Worm (Caenorhabditis elegans): Measurements from ENCODE around the gene tbc-17.

The tbc-17 gene

ce11 chrII:12669882-12670281, 24.3 kb upstream of the tbc-17 start:
- no peak for TF ChIP-seq alr-1 (tag; optimal IDR thresholded peaks at IDR 0.05)
- no peak for TF ChIP-seq ama-1 (optimal IDR thresholded peaks at IDR 0.05)
- TF ChIP-seq nhr-10 (tag; optimal IDR thresholded peaks at IDR 0.05) = no peak
- no peak for TF ChIP-seq aly-2 (tag; optimal IDR thresholded peaks at IDR 0.05)
- TF ChIP-seq R02D3.7 (tag; optimal IDR thresholded peaks at IDR 0.05) = no peak
- TF ChIP-seq C34F6.9 (tag; optimal IDR thresholded peaks at IDR 0.05) = no peak
- TF ChIP-seq unc-55 (GFP tag; optimal IDR thresholded peaks at IDR 0.05) = no peak
- no peak for TF ChIP-seq blmp-1 (tag; optimal IDR thresholded peaks at IDR 0.05; ENCODE audit: insufficient read depth)
- no peak for TF ChIP-seq elt-1 (tag; optimal IDR thresholded peaks at IDR 0.05)
- no peak for TF ChIP-seq lin-11 (tag; optimal IDR thresholded peaks at IDR 0.05)
- no peak for TF ChIP-seq nhr-21 (tag; optimal IDR thresholded peaks at IDR 0.05)
- TF ChIP-seq Y55F3AM.14 (GFP tag; optimal IDR thresholded peaks at IDR 0.05) = no peak
- no peak for TF ChIP-seq crh-2 (tag; optimal IDR thresholded peaks at IDR 0.05)
- TF ChIP-seq ztf-11 (tag; optimal IDR thresholded peaks at IDR 0.05) = no peak
- no peak for TF ChIP-seq unc-62 (GFP tag; optimal IDR thresholded peaks at IDR 0.05)
- TF ChIP-seq zag-1 (tag; optimal IDR thresholded peaks at IDR 0.05) = no peak
- TF ChIP-seq lin-39 (tag; optimal IDR thresholded peaks at IDR 0.05) = no peak
- no peak for TF ChIP-seq ceh-82 (tag; optimal IDR thresholded peaks at IDR 0.05)
- TF ChIP-seq lin-13 (GFP tag; optimal IDR thresholded peaks at IDR 0.05) = no peak
- TF ChIP-seq nhr-25 (tag; optimal IDR thresholded peaks at IDR 0.05) = no peak

- TF ChIP-seq nhr-10 (tag; optimal IDR thresholded peaks at IDR 0.05) (no peak), mab-5 (tag; optimal IDR thresholded peaks at IDR 0.05) (no peak), lin-13 (GFP tag; optimal IDR thresholded peaks at IDR 0.05) (no peak), sma-9 (GFP tag; optimal IDR thresholded peaks at IDR 0.05) (no peak), sma-9 (tag; optimal IDR thresholded peaks at IDR 0.05) (no peak), elt-3 (tag; optimal IDR thresholded peaks at IDR 0.05) (no peak), snpc-4 (tag; optimal IDR thresholded peaks at IDR 0.05) (no peak), ztf-4 (tag; optimal IDR thresholded peaks at IDR 0.05) (no peak), ama-1 (optimal IDR thresholded peaks at IDR 0.05) (no peak), alr-1 (tag; optimal IDR thresholded peaks at IDR 0.05) (no peak), ceh-16 (tag; optimal IDR thresholded peaks at IDR 0.05) (no peak), mbf-1 (tag; optimal IDR thresholded peaks at IDR 0.05) (no peak), peb-1 (tag; optimal IDR thresholded peaks at IDR 0.05) (no peak), skn-1 (tag; optimal IDR thresholded peaks at IDR 0.05) (no peak), nhr-6 (tag; optimal IDR thresholded peaks at IDR 0.05) (no peak), unc-62 (GFP tag; optimal IDR thresholded peaks at IDR 0.05) (no peak), nhr-21 (tag; optimal IDR thresholded peaks at IDR 0.05) (no peak), fos-1 (tag; optimal IDR thresholded peaks at IDR 0.05) (no peak)
These were observed 23.0 kb upstream of the tbc-17 start for ce11 chrII:12670877-12671864.

- no peak for TF ChIP-seq skn-1 (tag; optimal IDR thresholded peaks at IDR 0.05)
- no peak for TF ChIP-seq nhr-21 (tag; optimal IDR thresholded peaks at IDR 0.05)
- no peak for TF ChIP-seq C34F6.9 (tag; optimal IDR thresholded peaks at IDR 0.05)
- no peak for TF ChIP-seq unc-55 (GFP tag; optimal IDR thresholded peaks at IDR 0.05)
These were observed 22.3 kb upstream of the tbc-17 start for ce11 chrII:12671892-12672291.

ce11 chrII:12672512-12672911, 21.7 kb upstream of the tbc-17 start:
- TF ChIP-seq lsy-2 (tag; optimal IDR thresholded peaks at IDR 0.05) (no peak), mab-5 (tag; optimal IDR thresholded peaks at IDR 0.05) (no peak)

ce11 chrII:12673311-12673710, 20.9 kb upstream of the tbc-17 start:
- no peak for TF ChIP-seq sma-3 (GFP tag; optimal IDR thresholded peaks at IDR 0.05)
- TF ChIP-seq ZK546.5 (tag; optimal IDR thresholded peaks at IDR 0.05) = no peak
- TF ChIP-seq lsy-2 (tag; optimal IDR thresholded peaks at IDR 0.05) = no peak
